Fruit fly (Drosophila melanogaster) whole organism, embryonic: ENCODE results near the gene Cpr65Au.

Experiments used
- Antp ChIP-seq: fragments of 200-800 bp; sonication (Bioruptor generic); optimal IDR thresholded peaks from 3 replicates; lab custom pipeline; 2016; ENCODE audit warnings: missing biosample characterization, missing genetic modification characterization
- Atf-2 ChIP-seq: fragments of 200-800 bp; sonication (Bioruptor generic); optimal IDR thresholded peaks from 2 replicates; lab custom pipeline; 2016; ENCODE audit warnings: missing biosample characterization, missing genetic modification characterization
- CG10654 ChIP-seq: fragments of 200-800 bp; sonication (Bioruptor generic); optimal IDR thresholded peaks from 2 replicates; lab custom pipeline; 2016; ENCODE audit warnings: missing biosample characterization, missing genetic modification characterization
- CG13287 ChIP-seq: fragments of 200-800 bp; sonication (Bioruptor generic); IDR thresholded peaks from 2 replicates; pipeline ENCODE4 v1.3.6; 2022; ENCODE audit warnings: missing biosample characterization, missing genetic modification characterization; ENCODE audit not compliant: partially characterized antibody
- CG13296 ChIP-seq: fragments of 200-800 bp; sonication (Bioruptor generic); optimal IDR thresholded peaks from 3 replicates; lab custom pipeline; 2018; ENCODE audit warnings: missing biosample characterization, mild to moderate bottlenecking, missing genetic modification characterization
- CG14050 ChIP-seq: fragments of 200-800 bp; sonication (Bioruptor generic); IDR thresholded peaks from 3 replicates; pipeline ENCODE4 v1.3.6; 2022; ENCODE audit warnings: missing biosample characterization, missing genetic modification characterization
- CG15479 ChIP-seq: fragments of 200-800 bp; sonication (Bioruptor generic); optimal IDR thresholded peaks from 3 replicates; lab custom pipeline; 2019; ENCODE audit warnings: missing biosample characterization, mild to moderate bottlenecking, missing genetic modification characterization, moderate library complexity
- CG18011 ChIP-seq: fragments of 200-800 bp; sonication (Bioruptor generic); optimal IDR thresholded peaks from 2 replicates; lab custom pipeline; 2017; ENCODE audit warnings: missing biosample characterization, missing genetic modification characterization, mild to moderate bottlenecking, moderate library complexity, missing genotype
- CG18599 ChIP-seq: fragments of 200-800 bp; sonication (Bioruptor generic); optimal IDR thresholded peaks from 3 replicates; lab custom pipeline; 2017; ENCODE audit warnings: missing biosample characterization, missing genetic modification characterization, mild to moderate bottlenecking, moderate library complexity, missing genetic modification reagents
- CG2116 ChIP-seq: fragments of 200-800 bp; sonication (Bioruptor generic); optimal IDR thresholded peaks from 3 replicates; lab custom pipeline; 2018; ENCODE audit warnings: missing biosample characterization, mild to moderate bottlenecking, missing genetic modification characterization
- CG3281 ChIP-seq: fragments of 200-800 bp; sonication (Bioruptor generic); optimal IDR thresholded peaks from 3 replicates; lab custom pipeline; 2017; ENCODE audit warnings: missing biosample characterization, mild to moderate bottlenecking, missing genetic modification characterization
- CG3838 ChIP-seq: fragments of 200-800 bp; sonication (Bioruptor generic); optimal IDR thresholded peaks from 3 replicates; lab custom pipeline; 2016; ENCODE audit warnings: missing biosample characterization, missing genetic modification characterization
- CG7839 ChIP-seq: fragments of 200-800 bp; sonication (Bioruptor generic); optimal IDR thresholded peaks from 3 replicates; lab custom pipeline; 2018; ENCODE audit warnings: missing biosample characterization, mild to moderate bottlenecking, missing genetic modification characterization, moderate library complexity
- CG7987 ChIP-seq: fragments of 200-800 bp; sonication (Bioruptor generic); optimal IDR thresholded peaks from 2 replicates; lab custom pipeline; 2018; ENCODE audit warnings: missing biosample characterization, mild to moderate bottlenecking, missing genetic modification characterization, moderate library complexity
- CHES-1-like ChIP-seq: fragments of 200-800 bp; sonication (Bioruptor generic); optimal IDR thresholded peaks from 2 replicates; lab custom pipeline; 2016; ENCODE audit warnings: missing biosample characterization, missing genetic modification characterization
- Dref ChIP-seq: fragments of 200-800 bp; sonication (Bioruptor generic); IDR thresholded peaks from 2 replicates; pipeline ENCODE4 v1.3.6; 2022; ENCODE audit warnings: missing biosample characterization, missing genetic modification characterization
- E2f1 ChIP-seq: fragments of 200-800 bp; sonication (Bioruptor generic); IDR thresholded peaks from 2 replicates; pipeline ENCODE4 v1.3.6; 2022; ENCODE audit warnings: missing biosample characterization, missing genetic modification characterization
- MTF-1 ChIP-seq: fragments of 200-800 bp; sonication (Bioruptor generic); optimal IDR thresholded peaks from 2 replicates; lab custom pipeline; 2018; ENCODE audit warnings: missing biosample characterization, mild to moderate bottlenecking, missing genetic modification characterization, borderline replicate concordance
- Meics ChIP-seq: fragments of 200-800 bp; sonication (Bioruptor generic); optimal IDR thresholded peaks from 2 replicates; lab custom pipeline; 2017; ENCODE audit warnings: missing biosample characterization, mild to moderate bottlenecking, missing genetic modification characterization
- Mrtf ChIP-seq: fragments of 200-800 bp; sonication (Bioruptor generic); IDR thresholded peaks from 3 replicates; pipeline ENCODE4 v1.3.6; 2022; ENCODE audit warnings: missing biosample characterization, missing genetic modification characterization
- Neu2 ChIP-seq: fragments of 200-800 bp; sonication (Bioruptor generic); optimal IDR thresholded peaks from 3 replicates; lab custom pipeline; 2016; ENCODE audit warnings: missing biosample characterization, missing genetic modification characterization, borderline replicate concordance
- PHDP ChIP-seq: fragments of 200-800 bp; sonication (Bioruptor generic); optimal IDR thresholded peaks from 3 replicates; lab custom pipeline; 2018; ENCODE audit warnings: missing biosample characterization, mild to moderate bottlenecking, missing genetic modification characterization, moderate library complexity
- Pdp1 ChIP-seq, 2 experiments: fragments of 200-800 bp; sonication (Bioruptor generic); optimal IDR thresholded peaks; 3 replicates each; lab custom pipeline; 2016; ENCODE audit warnings: missing biosample characterization in 2 of 2, missing genetic modification characterization in 2 of 2, mild to moderate bottlenecking in 1 of 2, moderate library complexity in 1 of 2
- Sin3A ChIP-seq: fragments of >200 bp; optimal IDR thresholded peaks from 2 replicates; lab custom pipeline; 2018
- Sox100B ChIP-seq: fragments of 200-800 bp; sonication (Bioruptor generic); optimal IDR thresholded peaks from 3 replicates; lab custom pipeline; 2018; ENCODE audit warnings: missing biosample characterization, mild to moderate bottlenecking, missing genetic modification characterization
- Spps ChIP-seq: fragments of 200-800 bp; sonication (Bioruptor generic); optimal IDR thresholded peaks from 2 replicates; lab custom pipeline; 2018; ENCODE audit warnings: missing biosample characterization, mild to moderate bottlenecking, missing genetic modification characterization
- Ssrp ChIP-seq: fragments of 200-800 bp; sonication (Bioruptor generic); optimal IDR thresholded peaks from 2 replicates; lab custom pipeline; 2018; ENCODE audit warnings: missing biosample characterization, mild to moderate bottlenecking, missing genetic modification characterization, moderate library complexity
- Stat92E ChIP-seq, 3 experiments: fragments of >200 bp in 2 of 3; fragments of 200-800 bp in 1 of 3; sonication (Bioruptor generic) in 1 of 3; optimal IDR thresholded peaks; 2 replicates each; lab custom pipeline; 2017 to 2019; ENCODE audit warnings: missing biosample characterization in 3 of 3, missing genetic modification characterization in 3 of 3, mild to moderate bottlenecking in 1 of 3, moderate library complexity in 1 of 3
- Taf1 ChIP-seq: fragments of 200-800 bp; sonication (Bioruptor generic); IDR thresholded peaks from 2 replicates; pipeline ENCODE4 v1.3.6; 2022; ENCODE audit warnings: missing biosample characterization, missing genetic modification characterization
- YL-1 ChIP-seq: fragments of 200-800 bp; sonication (Bioruptor generic); optimal IDR thresholded peaks from 3 replicates; lab custom pipeline; 2017; ENCODE audit warnings: missing biosample characterization, mild to moderate bottlenecking, missing genetic modification characterization
- ato ChIP-seq: fragments of 200-800 bp; sonication (Bioruptor generic); IDR thresholded peaks from 2 replicates; pipeline ENCODE4 v1.3.6; 2022; ENCODE audit warnings: missing biosample characterization, missing genetic modification characterization; ENCODE audit not compliant: partially characterized antibody
- btn ChIP-seq: fragments of 200-800 bp; sonication (Bioruptor generic); optimal IDR thresholded peaks from 2 replicates; lab custom pipeline; 2016; ENCODE audit warnings: missing biosample characterization, missing genetic modification characterization
- cato ChIP-seq: fragments of 200-800 bp; sonication (Bioruptor generic); optimal IDR thresholded peaks from 2 replicates; lab custom pipeline; 2016; ENCODE audit warnings: missing biosample characterization, missing genetic modification characterization, borderline replicate concordance
- chinmo ChIP-seq: fragments of 200-800 bp; sonication (Bioruptor generic); IDR thresholded peaks from 4 replicates; pipeline ENCODE4 v1.3.6; 2022; ENCODE audit warnings: missing biosample characterization, missing genetic modification characterization; ENCODE audit not compliant: partially characterized antibody
- croc ChIP-seq: fragments of 200-800 bp; sonication (Bioruptor generic); conservative IDR thresholded peaks from 3 replicates; pipeline ENCODE4 v1.3.6; 2022; ENCODE audit warnings: missing biosample characterization, missing genetic modification characterization
- crp ChIP-seq, 2 experiments: fragments of 200-800 bp; sonication (Bioruptor generic); optimal IDR thresholded peaks; 2 replicates in 1 of 2; 3 replicates in 1 of 2; lab custom pipeline; 2017; ENCODE audit warnings: missing biosample characterization in 2 of 2, missing genetic modification characterization in 2 of 2, mild to moderate bottlenecking in 1 of 2, moderate library complexity in 1 of 2
- cwo ChIP-seq: fragments of 200-800 bp; sonication (Bioruptor generic); optimal IDR thresholded peaks from 3 replicates; lab custom pipeline; 2017; ENCODE audit warnings: missing biosample characterization, missing genetic modification characterization, mild to moderate bottlenecking, moderate library complexity, missing genetic modification reagents
- ems ChIP-seq: fragments of 200-800 bp; sonication (Bioruptor generic); optimal IDR thresholded peaks from 3 replicates; lab custom pipeline; 2016; ENCODE audit warnings: missing biosample characterization, missing genetic modification characterization
- eyg ChIP-seq: fragments of 200-800 bp; sonication (Bioruptor generic); optimal IDR thresholded peaks from 3 replicates; lab custom pipeline; 2016; ENCODE audit warnings: missing biosample characterization, missing genetic modification characterization
- hb ChIP-seq: fragments of 200-800 bp; sonication (Bioruptor generic); IDR thresholded peaks from 3 replicates; pipeline ENCODE4 v1.3.6; 2022; ENCODE audit warnings: missing biosample characterization, missing genetic modification characterization; ENCODE audit not compliant: partially characterized antibody
- jumu ChIP-seq: fragments of 200-800 bp; sonication (Bioruptor generic); optimal IDR thresholded peaks from 3 replicates; lab custom pipeline; 2016; ENCODE audit warnings: missing biosample characterization, missing genetic modification characterization
- lmd ChIP-seq: fragments of 200-800 bp; sonication (Bioruptor generic); IDR thresholded peaks from 2 replicates; pipeline ENCODE4 v1.3.6; 2022; ENCODE audit warnings: missing biosample characterization, missing genetic modification characterization
- peb ChIP-seq: fragments of 200-800 bp; sonication (Bioruptor generic); IDR thresholded peaks from 2 replicates; pipeline ENCODE4 v1.3.6; 2022; ENCODE audit warnings: missing biosample characterization, missing genetic modification characterization
- run ChIP-seq: fragments of 200-800 bp; sonication (Bioruptor generic); optimal IDR thresholded peaks from 3 replicates; lab custom pipeline; 2018; ENCODE audit warnings: missing biosample characterization, mild to moderate bottlenecking, missing genetic modification characterization
- twi ChIP-seq: fragments of 200-800 bp; optimal IDR thresholded peaks from 2 replicates; lab custom pipeline; 2019; ENCODE audit warnings: missing biosample characterization, mild to moderate bottlenecking, missing genetic modification characterization, moderate library complexity
- tx ChIP-seq: fragments of 200-800 bp; sonication (Bioruptor generic); optimal IDR thresholded peaks from 2 replicates; lab custom pipeline; 2016; ENCODE audit warnings: missing biosample characterization, missing genetic modification characterization
- zen ChIP-seq: fragments of 200-800 bp; sonication (Bioruptor generic); optimal IDR thresholded peaks from 3 replicates; lab custom pipeline; 2018; ENCODE audit warnings: missing biosample characterization, mild to moderate bottlenecking, missing genetic modification characterization, moderate library complexity

The Cpr65Au gene

dm6 chr3L:6124616-6125408, 7.1 kb downstream of the Cpr65Au start (continued):
- TF ChIP-seq croc (GFP tag; lab: Robert Waterston, UW) (peak; percentile 42; the same call in 1 of the 3 replicates), cwo (GFP tag; lab: Kevin White, UChicago) (peak; percentile 25), Sin3A (lab: Kevin White, UChicago) (peak; percentile 43), zen (tag; lab: Kevin White, UChicago) (peak; percentile 55), PHDP (tag; lab: Kevin White, UChicago) (peak; percentile 73), CG3281 (peak; percentile 84), Atf-2 (GFP tag; lab: Kevin White, UChicago) (no peak), cato (GFP tag; lab: Kevin White, UChicago) (no peak), CG18011 (GFP tag; lab: Kevin White, UChicago) (no peak), Neu2 (GFP tag; lab: Kevin White, UChicago) (no peak), CG10654 (peak; percentile 75), crp (GFP tag; optimal IDR thresholded peaks at IDR 0.05; lab: Kevin White, UChicago) (peak in 1 of 2 experiments; percentile 22), chinmo (GFP tag; lab: Robert Waterston, UW) (no peak), E2f1 (GFP tag; lab: Robert Waterston, UW) (peak; percentile 74), run (tag; lab: Kevin White, UChicago) (no peak), eyg (peak; percentile 82), ems (peak; percentile 65), CG3838 (GFP tag; lab: Kevin White, UChicago) (peak; percentile 4), Antp (peak; percentile 50), lmd (GFP tag; lab: Robert Waterston, UW) (peak; percentile 74), Spps (tag; lab: Kevin White, UChicago) (peak; percentile 49), CG18599 (GFP tag; lab: Kevin White, UChicago) (peak; percentile 79), CG7839 (tag; lab: Kevin White, UChicago) (peak; percentile 63), peb (peak; percentile 52; the same call in 1 of the 2 replicates), Pdp1 (GFP tag; optimal IDR thresholded peaks at IDR 0.05; lab: Kevin White, UChicago) (peak in 1 of 2 experiments; percentile 34), Ssrp (tag; lab: Kevin White, UChicago) (peak; percentile 13), MTF-1 (GFP tag; lab: Kevin White, UChicago) (peak; percentile 94), Dref (GFP tag; lab: Robert Waterston, UW) (no peak), jumu (GFP tag; lab: Kevin White, UChicago) (no peak), CHES-1-like (GFP tag; lab: Kevin White, UChicago) (peak; percentile 33), Stat92E (GFP tag; optimal IDR thresholded peaks at IDR 0.05; lab: Kevin White, UChicago) (no peak), Sox100B (GFP tag; lab: Kevin White, UChicago) (peak; percentile 75), twi (tag; lab: Kevin White, UChicago) (no peak), tx (GFP tag; lab: Kevin White, UChicago) (no peak), CG2116 (GFP tag; lab: Kevin White, UChicago) (peak; percentile 65), Meics (GFP tag; lab: Kevin White, UChicago) (peak; percentile 89), ato (no peak), CG15479 (GFP tag; lab: Kevin White, UChicago) (no peak), CG7987 (GFP tag; lab: Kevin White, UChicago) (peak; percentile 94), btn (GFP tag; lab: Kevin White, UChicago) (peak; percentile 52), YL-1 (peak; percentile 25), CG14050 (GFP tag; lab: Robert Waterston, UW) (peak; percentile 79), CG13296 (GFP tag; lab: Kevin White, UChicago) (peak; percentile 85), CG13287 (GFP tag; lab: Robert Waterston, UW) (no peak; the same call in 1 of the 2 replicates), hb (GFP tag; lab: Robert Waterston, UW) (no peak), Mrtf (GFP tag; lab: Robert Waterston, UW) (peak; percentile 60; the same call in 2 of the 3 replicates), Taf1 (peak; percentile 42)
